Fruit fly (Drosophila melanogaster) whole organism, embryonic: ENCODE measurements around the gene Tsp29Fb.

Source experiments
- BEAF-32 ChIP-seq: fragments of 200-800 bp; sonication (Bioruptor generic); optimal IDR thresholded peaks from 3 replicates; lab custom pipeline; 2017; ENCODE audit warnings: missing biosample characterization, missing genetic modification characterization, mild to moderate bottlenecking, moderate library complexity, missing genetic modification reagents
- CG12659 ChIP-seq: fragments of 200-800 bp; sonication (Bioruptor generic); optimal IDR thresholded peaks from 3 replicates; lab custom pipeline; 2017; ENCODE audit warnings: mild to moderate bottlenecking, missing biosample characterization, missing genetic modification reagents, missing genetic modification characterization
- CG14441 ChIP-seq: fragments of 200-800 bp; sonication (Bioruptor generic); IDR thresholded peaks from 2 replicates; pipeline ENCODE4 v1.3.6; 2022; ENCODE audit warnings: missing biosample characterization, missing genetic modification characterization
- CG1603 ChIP-seq: fragments of 200-800 bp; sonication (Bioruptor generic); optimal IDR thresholded peaks from 2 replicates; lab custom pipeline; 2019; ENCODE audit warnings: missing biosample characterization, mild to moderate bottlenecking, missing genetic modification characterization, moderate library complexity
- CG17186 ChIP-seq: fragments of 200-800 bp; sonication (Bioruptor generic); optimal IDR thresholded peaks from 3 replicates; lab custom pipeline; 2017; ENCODE audit warnings: missing biosample characterization, missing genetic modification reagents, missing genetic modification characterization
- CG2116 ChIP-seq: fragments of 200-800 bp; sonication (Bioruptor generic); optimal IDR thresholded peaks from 3 replicates; lab custom pipeline; 2018; ENCODE audit warnings: missing biosample characterization, mild to moderate bottlenecking, missing genetic modification characterization
- CG2120 ChIP-seq: fragments of 200-800 bp; sonication (Bioruptor generic); optimal IDR thresholded peaks from 3 replicates; lab custom pipeline; 2016; ENCODE audit warnings: missing biosample characterization, missing genetic modification characterization
- CG2712 ChIP-seq: fragments of 200-800 bp; optimal IDR thresholded peaks from 3 replicates; lab custom pipeline; 2019; ENCODE audit warnings: missing biosample characterization, mild to moderate bottlenecking, missing genetic modification characterization, moderate library complexity
- CG2875 ChIP-seq: fragments of 200-800 bp; sonication (Bioruptor generic); optimal IDR thresholded peaks from 2 replicates; lab custom pipeline; 2017; ENCODE audit warnings: missing biosample characterization, mild to moderate bottlenecking, missing genetic modification characterization, missing genetic modification reagents
- CG3407 ChIP-seq: fragments of 200-800 bp; sonication (Bioruptor generic); optimal IDR thresholded peaks from 2 replicates; lab custom pipeline; 2018; ENCODE audit warnings: missing biosample characterization, mild to moderate bottlenecking, missing genetic modification characterization
- CG34224 ChIP-seq: fragments of 200-800 bp; sonication (Bioruptor generic); IDR thresholded peaks from 3 replicates; pipeline ENCODE4 v1.3.6; 2022; ENCODE audit warnings: missing biosample characterization, missing genetic modification characterization; ENCODE audit not compliant: partially characterized antibody
- CG6175 ChIP-seq: fragments of 200-800 bp; sonication (Bioruptor generic); IDR thresholded peaks from 3 replicates; pipeline ENCODE4 v1.3.6; 2022; ENCODE audit warnings: missing biosample characterization, missing genetic modification characterization
- CG6689 ChIP-seq: fragments of 200-800 bp; sonication (Bioruptor generic); IDR thresholded peaks from 2 replicates; pipeline ENCODE4 v1.3.6; 2022; ENCODE audit warnings: missing biosample characterization, missing genetic modification characterization
- CG7963 ChIP-seq: fragments of 200-800 bp; sonication (Bioruptor generic); IDR thresholded peaks from 3 replicates; pipeline ENCODE4 v1.3.6; 2022; ENCODE audit warnings: missing biosample characterization, missing genetic modification characterization; ENCODE audit not compliant: partially characterized antibody
- CTCF ChIP-seq: fragments of 200-800 bp; sonication (Bioruptor generic); optimal IDR thresholded peaks from 2 replicates; lab custom pipeline; 2017; ENCODE audit warnings: missing biosample characterization, mild to moderate bottlenecking, missing genetic modification characterization, moderate library complexity
- Dref ChIP-seq: fragments of 200-800 bp; sonication (Bioruptor generic); IDR thresholded peaks from 2 replicates; pipeline ENCODE4 v1.3.6; 2022; ENCODE audit warnings: missing biosample characterization, missing genetic modification characterization
- HLH4C ChIP-seq: fragments of 200-800 bp; sonication (Bioruptor generic); IDR thresholded peaks from 3 replicates; pipeline ENCODE4 v1.3.6; 2022; ENCODE audit warnings: missing biosample characterization, missing genetic modification characterization; ENCODE audit not compliant: partially characterized antibody
- HmgZ ChIP-seq: fragments of 200-800 bp; sonication (Bioruptor generic); optimal IDR thresholded peaks from 2 replicates; lab custom pipeline; 2018; ENCODE audit warnings: missing biosample characterization, mild to moderate bottlenecking, missing genetic modification characterization
- Lhr ChIP-seq: fragments of 200-800 bp; sonication (Bioruptor generic); optimal IDR thresholded peaks from 3 replicates; lab custom pipeline; 2017; ENCODE audit warnings: mild to moderate bottlenecking, missing biosample characterization, missing genetic modification reagents, missing genetic modification characterization
- Max ChIP-seq: fragments of 200-800 bp; sonication (Bioruptor generic); optimal IDR thresholded peaks from 2 replicates; lab custom pipeline; 2016; ENCODE audit warnings: missing biosample characterization, mild to moderate bottlenecking, missing genetic modification characterization
- Med ChIP-seq: fragments of 200-800 bp; sonication (Bioruptor generic); peaks from one replicate; lab custom pipeline; 2016; ENCODE audit warnings: missing biosample characterization, missing genetic modification characterization, mild to moderate bottlenecking, inconsistent platforms, moderate library complexity
- Opbp ChIP-seq: fragments of 200-800 bp; sonication (Bioruptor generic); IDR thresholded peaks from 3 replicates; pipeline ENCODE4 v1.3.6; 2022; ENCODE audit warnings: missing biosample characterization, missing genetic modification characterization; ENCODE audit not compliant: partially characterized antibody
- PHDP ChIP-seq: fragments of 200-800 bp; sonication (Bioruptor generic); optimal IDR thresholded peaks from 3 replicates; lab custom pipeline; 2018; ENCODE audit warnings: missing biosample characterization, mild to moderate bottlenecking, missing genetic modification characterization, moderate library complexity
- Six4 ChIP-seq: fragments of 200-800 bp; sonication (Bioruptor generic); optimal IDR thresholded peaks from 2 replicates; lab custom pipeline; 2016; ENCODE audit warnings: missing biosample characterization, missing genetic modification characterization
- Sry-β ChIP-seq: fragments of 200-800 bp; sonication (Bioruptor generic); optimal IDR thresholded peaks from 2 replicates; lab custom pipeline; 2018; ENCODE audit warnings: missing biosample characterization, mild to moderate bottlenecking, missing genetic modification characterization, moderate library complexity
- ab ChIP-seq: fragments of 200-800 bp; sonication (Bioruptor generic); optimal IDR thresholded peaks from 2 replicates; lab custom pipeline; 2016; ENCODE audit warnings: missing biosample characterization, missing genetic modification characterization
- ato ChIP-seq: fragments of 200-800 bp; sonication (Bioruptor generic); IDR thresholded peaks from 2 replicates; pipeline ENCODE4 v1.3.6; 2022; ENCODE audit warnings: missing biosample characterization, missing genetic modification characterization; ENCODE audit not compliant: partially characterized antibody
- bsh ChIP-seq, 2 experiments: fragments of 200-800 bp; sonication (Bioruptor generic); optimal IDR thresholded peaks; 2 replicates each; lab custom pipeline; 2017 to 2018; ENCODE audit warnings: mild to moderate bottlenecking in 2 of 2, missing biosample characterization in 2 of 2, missing genetic modification characterization in 2 of 2, moderate library complexity in 1 of 2
- crp ChIP-seq, 2 experiments: fragments of 200-800 bp; sonication (Bioruptor generic); optimal IDR thresholded peaks; 2 replicates in 1 of 2; 3 replicates in 1 of 2; lab custom pipeline; 2017; ENCODE audit warnings: missing biosample characterization in 2 of 2, missing genetic modification characterization in 2 of 2, mild to moderate bottlenecking in 1 of 2, moderate library complexity in 1 of 2
- exex ChIP-seq: fragments of 200-800 bp; sonication (Bioruptor generic); optimal IDR thresholded peaks from 4 replicates; lab custom pipeline; 2018; ENCODE audit warnings: missing biosample characterization, mild to moderate bottlenecking, missing genetic modification characterization, moderate library complexity
- gfzf ChIP-seq: fragments of 200-800 bp; sonication (Bioruptor generic); optimal IDR thresholded peaks from 2 replicates; lab custom pipeline; 2016; ENCODE audit warnings: missing biosample characterization, mild to moderate bottlenecking, missing genetic modification characterization, moderate library complexity
- grau ChIP-seq: fragments of 200-800 bp; optimal IDR thresholded peaks from 3 replicates; lab custom pipeline; 2019; ENCODE audit warnings: missing biosample characterization, mild to moderate bottlenecking, missing genetic modification characterization, moderate library complexity
- grn ChIP-seq: fragments of 200-800 bp; sonication (Bioruptor generic); optimal IDR thresholded peaks from 3 replicates; lab custom pipeline; 2017; ENCODE audit warnings: missing biosample characterization, missing genetic modification characterization
- hb ChIP-seq: fragments of 200-800 bp; sonication (Bioruptor generic); IDR thresholded peaks from 3 replicates; pipeline ENCODE4 v1.3.6; 2022; ENCODE audit warnings: missing biosample characterization, missing genetic modification characterization; ENCODE audit not compliant: partially characterized antibody
- insv ChIP-seq, 2 experiments: fragments of 200-800 bp; sonication (Bioruptor generic); optimal IDR thresholded peaks; 3 replicates each; lab custom pipeline; 2016 to 2018; ENCODE audit warnings: missing biosample characterization in 2 of 2, missing genetic modification characterization in 2 of 2
- inv ChIP-seq: fragments of 200-800 bp; sonication (Bioruptor generic); IDR thresholded peaks from 2 replicates; pipeline ENCODE4 v1.3.6; 2022; ENCODE audit warnings: missing biosample characterization, missing genetic modification characterization; ENCODE audit not compliant: partially characterized antibody
- knrl ChIP-seq: fragments of 200-800 bp; sonication (Bioruptor generic); IDR thresholded peaks from 3 replicates; pipeline ENCODE4 v1.3.6; 2022; ENCODE audit warnings: missing biosample characterization, missing genetic modification characterization; ENCODE audit not compliant: partially characterized antibody
- oc ChIP-seq: fragments of 200-800 bp; sonication (Bioruptor generic); optimal IDR thresholded peaks from 2 replicates; lab custom pipeline; 2018; ENCODE audit warnings: missing biosample characterization, mild to moderate bottlenecking, missing genetic modification characterization, moderate library complexity
- pan ChIP-seq, 4 experiments: fragments of >200 bp in 3 of 4; fragments of 200-800 bp in 1 of 4; sonication (Bioruptor generic) in 1 of 4; optimal IDR thresholded peaks in 3 of 4; IDR thresholded peaks in 1 of 4; 2 replicates each; pipeline versions ENCODE4 v1.3.6 to Lab custom; 2017 to 2022; ENCODE audit warnings: missing biosample characterization in 2 of 4, missing genetic modification characterization in 2 of 4, mixed read lengths in 1 of 4
- phol ChIP-seq: fragments of 200-800 bp; sonication (Bioruptor generic); optimal IDR thresholded peaks from 3 replicates; lab custom pipeline; 2018; ENCODE audit warnings: missing biosample characterization, mild to moderate bottlenecking, missing genetic modification characterization, moderate library complexity
- pita ChIP-seq: fragments of 200-800 bp; sonication (Bioruptor generic); optimal IDR thresholded peaks from 2 replicates; lab custom pipeline; 2017; ENCODE audit warnings: missing biosample characterization, mild to moderate bottlenecking, missing genetic modification characterization
- pzg ChIP-seq: fragments of 200-800 bp; sonication (Bioruptor generic); optimal IDR thresholded peaks from 3 replicates; lab custom pipeline; 2018; ENCODE audit warnings: missing biosample characterization, mild to moderate bottlenecking, missing genetic modification characterization, moderate library complexity
- row ChIP-seq: fragments of 200-800 bp; sonication (Bioruptor generic); IDR thresholded peaks from 3 replicates; pipeline ENCODE4 v1.3.6; 2022; ENCODE audit warnings: missing biosample characterization, missing genetic modification characterization
- sna ChIP-seq: fragments of 200-800 bp; sonication (Bioruptor generic); IDR thresholded peaks from 2 replicates; pipeline ENCODE4 v1.3.6; 2022; ENCODE audit warnings: missing biosample characterization, missing genetic modification characterization; ENCODE audit not compliant: partially characterized antibody
- sob ChIP-seq: fragments of 200-800 bp; sonication (Bioruptor generic); IDR thresholded peaks from 2 replicates; pipeline ENCODE4 v1.3.6; 2022; ENCODE audit warnings: missing biosample characterization, missing genetic modification characterization
- sug ChIP-seq: fragments of 200-800 bp; optimal IDR thresholded peaks from 2 replicates; lab custom pipeline; 2019; ENCODE audit warnings: missing biosample characterization, mild to moderate bottlenecking, missing genetic modification characterization, moderate library complexity
- twi ChIP-seq: fragments of 200-800 bp; optimal IDR thresholded peaks from 2 replicates; lab custom pipeline; 2019; ENCODE audit warnings: missing biosample characterization, mild to moderate bottlenecking, missing genetic modification characterization, moderate library complexity
- vnd ChIP-seq: fragments of 200-800 bp; sonication (Bioruptor generic); IDR thresholded peaks from 3 replicates; pipeline ENCODE4 v1.3.6; 2022; ENCODE audit warnings: missing biosample characterization, missing genetic modification characterization; ENCODE audit not compliant: partially characterized antibody

The Tsp29Fb gene

DNA sequence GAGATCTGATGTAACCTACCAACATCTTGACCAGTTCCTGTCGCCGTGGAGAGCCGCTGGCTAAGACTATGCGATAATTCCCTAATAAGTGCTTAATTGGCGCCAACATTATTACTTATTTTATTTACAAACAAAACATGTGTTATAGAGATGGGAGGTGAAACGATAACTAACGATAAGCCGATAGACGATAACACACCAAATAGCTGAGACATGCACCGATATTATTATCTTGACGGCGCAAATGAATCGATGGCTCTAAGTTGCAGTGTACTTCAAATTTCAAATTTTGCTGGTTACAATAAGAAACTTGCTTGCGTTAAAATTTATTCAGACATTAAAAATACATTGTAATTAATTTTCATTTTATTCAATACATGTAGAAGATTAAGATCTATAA lies 5.9 kb downstream of the Tsp29Fb start, which contains the start of gene CG9515 (continued):
- TF ChIP-seq CG2120 (GFP tag; lab: Kevin White, UChicago) = peak; percentile 24
- peak; percentile 99 for TF ChIP-seq Dref (GFP tag; lab: Robert Waterston, UW)
- TF ChIP-seq CG34224 = peak; percentile 85
- TF ChIP-seq HmgZ = peak; percentile 81
- peak; percentile 21 for TF ChIP-seq grau (tag; lab: Kevin White, UChicago)
- peak; percentile 82 for TF ChIP-seq sna (GFP tag; lab: Robert Waterston, UW)
- peak; percentile 91 for TF ChIP-seq hb (GFP tag; lab: Robert Waterston, UW)
- TF ChIP-seq ato (GFP tag; lab: Robert Waterston, UW) = peak; percentile 83
- TF ChIP-seq insv (GFP tag; optimal IDR thresholded peaks at IDR 0.05; lab: Kevin White, UChicago) = peak in 1 of 2 experiments; percentile 21
- TF ChIP-seq crp (GFP tag; optimal IDR thresholded peaks at IDR 0.05; lab: Kevin White, UChicago) = peak; percentile 37 to 85
- 0 out of 2 replicates have a peak, but pooled peaks have one; percentile 30 for TF ChIP-seq sob (GFP tag; lab: Robert Waterston, UW)
- no peak for TF ChIP-seq CG2875
- peak; percentile 59 for TF ChIP-seq BEAF-32
- peak; percentile 20 for TF ChIP-seq Lhr
- TF ChIP-seq row (GFP tag; lab: Robert Waterston, UW) = no peak; the same call in 2 of the 3 replicates
- TF ChIP-seq CG3407 (GFP tag; lab: Kevin White, UChicago) = no peak
- peak; percentile 98 for TF ChIP-seq HLH4C (GFP tag; lab: Robert Waterston, UW)
- peak; percentile 81 for TF ChIP-seq CG2116 (GFP tag; lab: Kevin White, UChicago)
- no peak for TF ChIP-seq Sry-β (GFP tag; lab: Kevin White, UChicago)
- TF ChIP-seq phol (tag; lab: Kevin White, UChicago) = peak; percentile 28
- peak; percentile 47 for TF ChIP-seq exex (tag; lab: Kevin White, UChicago)
- TF ChIP-seq knrl (GFP tag; lab: Robert Waterston, UW) = peak; percentile 65
- no peak for TF ChIP-seq ab (GFP tag; lab: Kevin White, UChicago)
- TF ChIP-seq inv (GFP tag; lab: Robert Waterston, UW) = peak; percentile 70
- TF ChIP-seq CG6175 = no peak
- peak; percentile 86 for TF ChIP-seq Opbp (GFP tag; lab: Robert Waterston, UW)
- TF ChIP-seq oc (tag; lab: Kevin White, UChicago) = peak; percentile 4
- no peak for TF ChIP-seq bsh (GFP tag; optimal IDR thresholded peaks at IDR 0.05; lab: Kevin White, UChicago)
- peak; percentile 71 for TF ChIP-seq CG12659 (GFP tag; lab: Kevin White, UChicago)
- TF ChIP-seq CTCF (GFP tag; lab: Kevin White, UChicago) = peak; percentile 31
- TF ChIP-seq Med (GFP tag; lab: Kevin White, UChicago) = peak; percentile 84
- peak; percentile 38 for TF ChIP-seq gfzf
- peak; percentile 69 for TF ChIP-seq vnd (GFP tag; lab: Robert Waterston, UW)
- TF ChIP-seq CG17186 (GFP tag; lab: Kevin White, UChicago) = peak; percentile 78
- peak; percentile 38 for TF ChIP-seq twi
- TF ChIP-seq Six4 (GFP tag; lab: Kevin White, UChicago) = no peak
- TF ChIP-seq CG7963 (GFP tag; lab: Robert Waterston, UW) = peak; percentile 97
- TF ChIP-seq pita (GFP tag; lab: Kevin White, UChicago) = peak; percentile 48
- peak; percentile 55 for TF ChIP-seq Max (GFP tag; lab: Kevin White, UChicago)
- TF ChIP-seq PHDP (tag; lab: Kevin White, UChicago) = peak; percentile 15
- peak; percentile 26 for TF ChIP-seq CG2712 (tag; lab: Kevin White, UChicago)
- TF ChIP-seq CG14441 (GFP tag; lab: Robert Waterston, UW) = no peak
- peak; percentile 71 for TF ChIP-seq CG1603
- no peak for TF ChIP-seq CG6689 (GFP tag; lab: Robert Waterston, UW)
- TF ChIP-seq grn = peak; percentile 39
- TF ChIP-seq pzg (GFP tag; lab: Kevin White, UChicago) = peak; percentile 82
- TF ChIP-seq pan (optimal IDR thresholded peaks at IDR 0.05; lab: Kevin White, UChicago) = no peak
- TF ChIP-seq pan (GFP tag; optimal IDR thresholded peaks at IDR 0.05 in 1 of 2, IDR thresholded peaks at IDR 0.05 in 1 of 2) = no peak
- peak; percentile 33 for TF ChIP-seq sug
